Worm (Caenorhabditis elegans) whole organism, L1 larva: ENCODE results near the gene R05A10.2.

ENCODE experiments used
- C34B4.2 ChIP-seq: sonication (generic microtip); optimal IDR thresholded peaks from 2 replicates; lab custom pipeline; 2017; ENCODE audit warnings: mild to moderate bottlenecking, missing genetic modification characterization, missing compliant biosample characterization
- Y116A8C.19 ChIP-seq: sonication (generic microtip); optimal IDR thresholded peaks from 2 replicates; lab custom pipeline; 2016; ENCODE audit warnings: missing compliant biosample characterization, missing genetic modification characterization, borderline replicate concordance
- aha-1 ChIP-seq: fragments of 150-350 bp; optimal IDR thresholded peaks from 2 replicates; lab custom pipeline; 2014; ENCODE audit warnings: missing biosample characterization, missing genetic modification characterization
- ama-1 ChIP-seq: fragments of 150-350 bp; optimal IDR thresholded peaks from 2 replicates; lab custom pipeline; 2014
- ceh-8 ChIP-seq: fragments of 200-800 bp; sonication (Bioruptor generic); optimal IDR thresholded peaks from 2 replicates; lab custom pipeline; 2018; ENCODE audit warnings: mild to moderate bottlenecking, missing genetic modification characterization, moderate library complexity, missing compliant biosample characterization
- ceh-82 ChIP-seq, 3 experiments: fragments of 150-350 bp in 1 of 3; sonication (generic microtip) in 2 of 3; optimal IDR thresholded peaks; 2 replicates each; lab custom pipeline; 2014 to 2017; ENCODE audit warnings: missing biosample characterization in 3 of 3, missing genetic modification characterization in 3 of 3
- ceh-90 ChIP-seq: sonication (generic microtip); optimal IDR thresholded peaks from 2 replicates; lab custom pipeline; 2016; ENCODE audit warnings: missing genetic modification characterization, missing compliant biosample characterization
- dpl-1 ChIP-seq, 3 experiments: fragments of 150-350 bp in 2 of 3; sonication (generic microtip) in 1 of 3; optimal IDR thresholded peaks; 2 replicates each; lab custom pipeline; 2014 to 2017; ENCODE audit warnings: missing biosample characterization in 3 of 3, missing genetic modification characterization in 3 of 3, missing genetic modification reagents in 3 of 3
- dsc-1 ChIP-seq: sonication (generic microtip); optimal IDR thresholded peaks from 2 replicates; lab custom pipeline; 2016; ENCODE audit warnings: mild to moderate bottlenecking, missing genetic modification characterization, missing compliant biosample characterization
- efl-1 ChIP-seq, 4 experiments: fragments of 150-350 bp; optimal IDR thresholded peaks in 3 of 4; peaks in 1 of 4; 1 replicate in 1 of 4; 2 replicates in 3 of 4; lab custom pipeline; 2014; ENCODE audit warnings: missing biosample characterization in 2 of 4, missing genetic modification characterization in 2 of 4, missing genetic modification reagents in 2 of 4
- egl-27 ChIP-seq, 2 experiments: fragments of 150-350 bp in 1 of 2; sonication (generic microtip); optimal IDR thresholded peaks; 3 replicates each; lab custom pipeline; 2017 to 2018; ENCODE audit warnings: missing biosample characterization in 2 of 2, missing genetic modification characterization in 2 of 2, missing genetic modification reagents in 2 of 2
- ets-5 ChIP-seq: fragments of 200-800 bp; sonication (Bioruptor generic); IDR thresholded peaks from 2 replicates; pipeline ENCODE4 v1.3.6; 2022; ENCODE audit warnings: missing genetic modification characterization, missing compliant biosample characterization
- fkh-8 ChIP-seq: sonication (generic microtip); optimal IDR thresholded peaks from 2 replicates; lab custom pipeline; 2016; ENCODE audit warnings: mild to moderate bottlenecking, missing genetic modification characterization, missing compliant biosample characterization
- lin-15B ChIP-seq: fragments of 150-350 bp; sonication (generic microtip); optimal IDR thresholded peaks from 3 replicates; lab custom pipeline; 2014; ENCODE audit warnings: missing biosample characterization, missing genetic modification characterization
- lin-39 ChIP-seq: fragments of 150-350 bp; optimal IDR thresholded peaks from 2 replicates; lab custom pipeline; 2014; ENCODE audit warnings: missing biosample characterization, missing genetic modification reagents, missing genetic modification characterization
- lsy-2 ChIP-seq, 2 experiments: fragments of 150-350 bp; optimal IDR thresholded peaks; 2 replicates each; lab custom pipeline; 2014; ENCODE audit warnings: missing biosample characterization in 2 of 2, missing genetic modification characterization in 2 of 2
- mep-1 ChIP-seq: fragments of 150-350 bp; optimal IDR thresholded peaks from 2 replicates; lab custom pipeline; 2014; ENCODE audit warnings: missing biosample characterization, missing genetic modification characterization
- nhr-12 ChIP-seq: sonication (generic microtip); optimal IDR thresholded peaks from 2 replicates; lab custom pipeline; 2017; ENCODE audit warnings: missing biosample characterization, missing genetic modification characterization
- nhr-19 ChIP-seq: fragments of 200-800 bp; sonication (Bioruptor generic); conservative IDR thresholded peaks from 2 replicates; pipeline ENCODE4 v1.3.6; 2022; ENCODE audit warnings: missing genetic modification characterization, missing compliant biosample characterization
- nhr-47 ChIP-seq: sonication (generic microtip); optimal IDR thresholded peaks from 2 replicates; lab custom pipeline; 2016; ENCODE audit warnings: mild to moderate bottlenecking, missing genetic modification characterization, moderate library complexity, missing compliant biosample characterization
- nhr-76 ChIP-seq: sonication (generic microtip); optimal IDR thresholded peaks from 2 replicates; lab custom pipeline; 2017; ENCODE audit warnings: missing biosample characterization, missing genetic modification characterization
- nhr-77 ChIP-seq: fragments of 150-350 bp; optimal IDR thresholded peaks from 2 replicates; lab custom pipeline; 2014; ENCODE audit warnings: missing biosample characterization, missing genetic modification characterization
- pag-3 ChIP-seq: sonication (generic microtip); optimal IDR thresholded peaks from 2 replicates; lab custom pipeline; 2017; ENCODE audit warnings: missing genetic modification characterization, mild to moderate bottlenecking, missing compliant biosample characterization, antibody characterized with exemption, borderline replicate concordance; ENCODE audit not compliant: insufficient read depth
- rnt-1 ChIP-seq: sonication (generic microtip); optimal IDR thresholded peaks from 2 replicates; lab custom pipeline; 2016; ENCODE audit warnings: mild to moderate bottlenecking, missing genetic modification characterization, moderate library complexity, missing compliant biosample characterization
- skn-1 ChIP-seq: fragments of 150-350 bp; optimal IDR thresholded peaks from 2 replicates; lab custom pipeline; 2014; ENCODE audit warnings: missing biosample characterization, missing genetic modification characterization
- snpc-4 ChIP-seq: fragments of 150-350 bp; optimal IDR thresholded peaks from 2 replicates; lab custom pipeline; 2014; ENCODE audit warnings: missing biosample characterization, missing genetic modification characterization
- sup-37 ChIP-seq: fragments of 200-800 bp; sonication (Bioruptor generic); optimal IDR thresholded peaks from 2 replicates; lab custom pipeline; 2018; ENCODE audit warnings: mild to moderate bottlenecking, missing genetic modification characterization, missing compliant biosample characterization
- tbx-2 ChIP-seq: sonication (generic microtip); optimal IDR thresholded peaks from 2 replicates; lab custom pipeline; 2016; ENCODE audit warnings: missing genetic modification characterization, missing compliant biosample characterization
- vab-15 ChIP-seq: sonication (generic microtip); optimal IDR thresholded peaks from 2 replicates; lab custom pipeline; 2017; ENCODE audit warnings: missing genotype, mild to moderate bottlenecking, missing genetic modification characterization, missing compliant biosample characterization
- zip-4 ChIP-seq: fragments of 200-800 bp; sonication (Bioruptor generic); optimal IDR thresholded peaks from 2 replicates; lab custom pipeline; 2018; ENCODE audit warnings: mild to moderate bottlenecking, missing genetic modification characterization, moderate library complexity, missing compliant biosample characterization
- ztf-4 ChIP-seq: fragments of 150-350 bp; optimal IDR thresholded peaks from 2 replicates; lab custom pipeline; 2014; ENCODE audit warnings: missing biosample characterization, missing genetic modification characterization

R05A10.2 gene

DNA sequence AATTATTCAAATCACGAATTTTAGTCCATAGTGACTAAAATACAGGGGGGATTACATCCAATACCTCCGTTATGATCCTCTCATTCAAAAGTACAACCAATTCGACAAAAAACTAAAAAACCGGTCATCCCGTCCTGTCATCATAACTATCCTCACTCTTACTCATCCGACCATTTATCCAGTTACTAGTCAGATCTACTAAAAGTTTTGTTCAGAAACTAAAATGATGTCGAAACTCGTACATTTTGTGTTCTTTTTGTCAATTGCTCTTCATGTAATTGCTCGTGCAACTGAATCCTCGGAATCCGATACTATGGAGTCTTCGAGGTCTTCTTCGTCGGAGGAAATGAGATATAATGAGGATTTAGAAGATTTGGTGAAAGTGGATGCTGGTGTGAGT, at the start of gene R05A10.2:
Gene R05A10.2 (plus strand): TSS at position 214 of the 400 bp plus-strand sequence.
- TF ChIP-seq nhr-76 (no peak), efl-1 (optimal IDR thresholded peaks at IDR 0.05; lab: Kevin White, UChicago) (no peak), efl-1 (GFP tag; optimal IDR thresholded peaks at IDR 0.05 in 1 of 2; lab: Kevin White, UChicago) (peak in 1 of 2 experiments; percentile 71)
- TF ChIP-seq, all 84 proteins: peak for 1

DNA sequence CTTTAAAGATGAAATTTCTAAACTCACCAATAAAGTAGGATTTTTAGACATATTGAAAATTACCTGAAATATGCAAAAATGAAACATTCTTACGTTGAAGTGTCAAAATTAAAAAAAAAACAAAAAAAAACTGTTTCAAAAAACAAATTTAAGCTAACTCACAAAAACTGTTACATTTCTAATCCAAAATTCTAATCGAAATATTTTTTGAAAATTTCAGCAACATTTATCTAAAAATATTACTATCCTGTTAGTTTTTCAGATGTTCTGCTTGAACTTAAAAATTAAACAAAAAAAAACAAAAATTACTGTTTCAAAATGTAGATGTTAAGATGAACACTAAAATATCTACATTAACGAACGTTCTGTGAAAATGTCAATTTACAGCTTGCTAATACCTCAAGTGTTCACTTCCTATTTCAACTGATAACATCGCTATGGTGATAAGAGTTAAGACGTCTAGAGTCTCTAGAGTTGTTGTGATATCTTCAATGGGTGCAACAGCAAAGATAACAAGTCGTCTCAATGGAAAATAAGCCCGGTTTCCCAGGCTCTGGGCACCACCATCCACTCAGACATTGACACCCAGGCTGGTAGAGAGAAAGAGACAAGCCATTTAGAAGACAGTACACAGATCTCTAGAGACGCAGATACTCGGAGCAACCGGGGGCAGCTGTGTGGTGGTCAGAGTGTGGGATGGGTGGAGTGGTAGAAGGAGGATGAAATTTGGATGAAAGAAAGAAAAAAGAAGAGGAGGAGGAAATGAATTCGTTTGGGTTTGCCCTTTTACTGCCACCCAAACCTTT, 49.1 kb upstream of the R05A10.2 start, which contains the start of gene H12I19.115:
Gene H12I19.115 (minus strand): TSS at position 51 of the 806 bp plus-strand sequence.
- TF ChIP-seq efl-1 (optimal IDR thresholded peaks at IDR 0.05; lab: Kevin White, UChicago), result peak; percentile 2 to 21
- peak in 1 of 2 experiments; percentile 90 for TF ChIP-seq efl-1 (GFP tag; optimal IDR thresholded peaks at IDR 0.05 in 1 of 2; lab: Kevin White, UChicago)
- peak; percentile 16 for TF ChIP-seq dsc-1 (tag; lab: Kevin White, UChicago)
- TF ChIP-seq mep-1 (tag; lab: Kevin White, UChicago), result peak; percentile 12
- peak; percentile 47 for TF ChIP-seq fkh-8 (tag; lab: Kevin White, UChicago)
- TF ChIP-seq nhr-47 (tag; lab: Kevin White, UChicago), result peak; percentile 3
- peak in 1 of 3 experiments; percentile 22 for TF ChIP-seq ceh-82 (tag; optimal IDR thresholded peaks at IDR 0.05; lab: Kevin White, UChicago)
- no peak for TF ChIP-seq sup-37 (GFP tag; lab: Kevin White, UChicago)
- TF ChIP-seq lsy-2 (tag; optimal IDR thresholded peaks at IDR 0.05; lab: Kevin White, UChicago), result peak in 1 of 2 experiments; percentile 28
- TF ChIP-seq nhr-19 (GFP tag; lab: Robert Waterston, UW), result no peak

DNA sequence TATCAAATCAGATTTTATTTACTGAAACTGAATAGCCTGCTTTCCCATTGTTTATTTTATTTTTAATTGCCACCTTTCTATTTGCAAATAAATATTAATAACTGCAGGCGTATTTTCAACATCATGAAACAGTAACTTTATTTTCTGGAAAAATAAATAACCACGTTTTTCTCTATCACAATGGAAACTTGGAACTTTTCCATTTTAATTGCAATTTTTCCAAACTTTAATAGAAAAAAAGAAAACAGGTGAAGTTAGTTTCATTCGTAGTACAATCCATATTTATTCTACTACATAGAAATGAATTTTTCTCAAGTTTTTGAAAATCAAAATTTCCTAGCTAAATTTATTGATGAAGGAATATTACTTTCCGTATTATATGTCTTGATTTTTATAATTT, 48.0 kb upstream of the R05A10.2 start, which contains the start of gene srz-42:
Gene srz-42 (plus strand): TSS at position 301 of the 400 bp plus-strand sequence.
- no peak for TF ChIP-seq ceh-90 (tag; lab: Kevin White, UChicago)
- TF ChIP-seq ceh-8 (GFP tag; lab: Kevin White, UChicago), result no peak
- TF ChIP-seq lin-15B (tag; lab: Kevin White, UChicago), result no peak
- TF ChIP-seq nhr-77 (tag; lab: Kevin White, UChicago), result no peak
- TF ChIP-seq ets-5 (GFP tag; lab: Robert Waterston, UW), result no peak
- no peak for TF ChIP-seq Y116A8C.19 (tag; lab: Kevin White, UChicago)
- TF ChIP-seq vab-15, result no peak
- no peak for TF ChIP-seq zip-4 (GFP tag; lab: Kevin White, UChicago)
- TF ChIP-seq nhr-12 (tag; lab: Kevin White, UChicago), result no peak
- no peak for TF ChIP-seq egl-27 (tag; optimal IDR thresholded peaks at IDR 0.05; lab: Kevin White, UChicago)
- no peak for TF ChIP-seq nhr-76
- no peak for TF ChIP-seq snpc-4 (tag; lab: Kevin White, UChicago)
- TF ChIP-seq nhr-47 (tag; lab: Kevin White, UChicago), result no peak
- no peak for TF ChIP-seq fkh-8 (tag; lab: Kevin White, UChicago)
- TF ChIP-seq skn-1 (tag; lab: Kevin White, UChicago), result no peak

DNA sequence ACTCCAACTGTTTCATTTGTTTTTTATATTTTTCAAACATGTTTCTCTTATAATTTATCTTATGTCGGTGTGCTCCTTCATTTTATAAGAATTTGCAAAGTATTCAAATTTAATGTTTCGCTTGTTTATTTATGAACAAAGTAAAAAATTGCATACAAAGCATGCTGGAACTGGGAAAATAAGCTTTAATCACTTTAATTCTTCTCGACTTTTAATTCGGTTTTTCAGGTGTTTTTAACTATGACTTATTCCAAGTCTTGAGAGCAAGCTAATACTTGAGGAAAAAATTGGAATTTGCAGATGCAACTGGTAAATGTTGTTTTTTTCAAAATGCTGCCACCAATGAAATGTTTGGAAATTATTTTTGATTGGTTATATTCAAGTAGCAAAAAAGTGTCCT, 45.3 kb upstream of the R05A10.2 start, which contains the start of gene srz-59:
Gene srz-59 (plus strand): TSS at position 301 of the 400 bp plus-strand sequence.
- TF ChIP-seq rnt-1 (tag; lab: Kevin White, UChicago) (no peak), dpl-1 (GFP tag; optimal IDR thresholded peaks at IDR 0.05; lab: Kevin White, UChicago) (no peak), aha-1 (tag; lab: Kevin White, UChicago) (no peak), ama-1 (lab: Kevin White, UChicago) (no peak), mep-1 (tag; lab: Kevin White, UChicago) (no peak), zip-4 (GFP tag; lab: Kevin White, UChicago) (no peak), C34B4.2 (tag; lab: Kevin White, UChicago) (no peak), ztf-4 (tag; lab: Kevin White, UChicago) (no peak), tbx-2 (tag; lab: Kevin White, UChicago) (no peak), lin-39 (tag; lab: Kevin White, UChicago) (no peak), lsy-2 (tag; optimal IDR thresholded peaks at IDR 0.05; lab: Kevin White, UChicago) (no peak), skn-1 (tag; lab: Kevin White, UChicago) (no peak), pag-3 (no peak)
